Worm (Caenorhabditis elegans) whole organism, late embryonic: ENCODE measurements around the gene Y47D3A.21.

ENCODE experiments used
- C08G9.2 ChIP-seq: sonication (generic microtip); optimal IDR thresholded peaks from 2 replicates; lab custom pipeline; 2016; ENCODE audit warnings: mild to moderate bottlenecking, missing genetic modification characterization, moderate library complexity, missing compliant biosample characterization
- K02D7.2 ChIP-seq: sonication (generic microtip); optimal IDR thresholded peaks from 2 replicates; lab custom pipeline; 2017; ENCODE audit warnings: mild to moderate bottlenecking, missing genetic modification characterization, missing compliant biosample characterization
- Y22D7AL.16 ChIP-seq: sonication (generic microtip); optimal IDR thresholded peaks from 2 replicates; lab custom pipeline; 2016; ENCODE audit warnings: missing genetic modification characterization, missing compliant biosample characterization
- ama-1 ChIP-seq: fragments of 150-350 bp; optimal IDR thresholded peaks from 2 replicates; lab custom pipeline; 2014
- ceh-14 ChIP-seq: sonication (generic microtip); optimal IDR thresholded peaks from 2 replicates; lab custom pipeline; 2016; ENCODE audit warnings: missing genotype, missing genetic modification characterization, missing compliant biosample characterization
- ceh-18 ChIP-seq: sonication (generic microtip); optimal IDR thresholded peaks from 2 replicates; lab custom pipeline; 2016; ENCODE audit warnings: missing genetic modification characterization, missing compliant biosample characterization
- ceh-2 ChIP-seq: sonication (generic microtip); optimal IDR thresholded peaks from 2 replicates; lab custom pipeline; 2016; ENCODE audit warnings: missing genotype, missing genetic modification characterization, missing compliant biosample characterization
- ceh-30 ChIP-seq: fragments of 150-350 bp; optimal IDR thresholded peaks from 2 replicates; lab custom pipeline; 2014; ENCODE audit warnings: missing biosample characterization, missing genetic modification characterization
- ceh-45 ChIP-seq: fragments of 200-800 bp; sonication (Bioruptor generic); IDR thresholded peaks from 2 replicates; pipeline ENCODE4 v1.3.6; 2022; ENCODE audit warnings: missing genetic modification reagents, missing genetic modification characterization, missing compliant biosample characterization
- ceh-48 ChIP-seq: sonication (generic microtip); optimal IDR thresholded peaks from 2 replicates; lab custom pipeline; 2016; ENCODE audit warnings: missing genetic modification characterization, inconsistent platforms, missing compliant biosample characterization
- ceh-6 ChIP-seq: fragments of 200-800 bp; sonication (Bioruptor generic); optimal IDR thresholded peaks from 2 replicates; lab custom pipeline; 2018; ENCODE audit warnings: mild to moderate bottlenecking, missing genetic modification characterization, missing compliant biosample characterization
- ceh-9 ChIP-seq: sonication (generic microtip); optimal IDR thresholded peaks from 2 replicates; lab custom pipeline; 2016; ENCODE audit warnings: mild to moderate bottlenecking, missing genetic modification characterization, inconsistent platforms, missing compliant biosample characterization
- dmd-4 ChIP-seq: sonication (generic microtip); optimal IDR thresholded peaks from 2 replicates; lab custom pipeline; 2016; ENCODE audit warnings: borderline replicate concordance, missing genetic modification characterization, missing compliant biosample characterization
- dve-1 ChIP-seq: sonication (generic microtip); optimal IDR thresholded peaks from 2 replicates; lab custom pipeline; 2017; ENCODE audit warnings: antibody characterized with exemption, mild to moderate bottlenecking, missing genetic modification characterization, missing compliant biosample characterization
- elt-2 ChIP-seq: sonication (generic microtip); optimal IDR thresholded peaks from 2 replicates; lab custom pipeline; 2016; ENCODE audit warnings: missing genetic modification reagents, missing genetic modification characterization, missing compliant biosample characterization
- eyg-1 ChIP-seq: sonication (generic microtip); optimal IDR thresholded peaks from 2 replicates; lab custom pipeline; 2016; ENCODE audit warnings: missing genotype, missing genetic modification characterization, missing compliant biosample characterization
- fkh-6 ChIP-seq: sonication (generic microtip); optimal IDR thresholded peaks from 2 replicates; lab custom pipeline; 2016; ENCODE audit warnings: missing genetic modification characterization, missing compliant biosample characterization
- gmeb-2 ChIP-seq: sonication (generic microtip); optimal IDR thresholded peaks from 2 replicates; lab custom pipeline; 2016; ENCODE audit warnings: missing genetic modification characterization, inconsistent platforms, missing compliant biosample characterization
- hlh-13 ChIP-seq: fragments of 200-800 bp; sonication (Bioruptor generic); optimal IDR thresholded peaks from 2 replicates; lab custom pipeline; 2018; ENCODE audit warnings: mild to moderate bottlenecking, missing genetic modification characterization, missing compliant biosample characterization
- hlh-15 ChIP-seq: sonication (generic microtip); optimal IDR thresholded peaks from 2 replicates; lab custom pipeline; 2016; ENCODE audit warnings: missing genetic modification characterization, missing compliant biosample characterization
- madf-2 ChIP-seq: sonication (generic microtip); optimal IDR thresholded peaks from 2 replicates; lab custom pipeline; 2017; ENCODE audit warnings: missing genetic modification characterization, missing compliant biosample characterization
- mec-3 ChIP-seq: sonication (generic microtip); optimal IDR thresholded peaks from 2 replicates; lab custom pipeline; 2016; ENCODE audit warnings: borderline replicate concordance, missing genetic modification characterization, missing compliant biosample characterization
- nfya-1 ChIP-seq: sonication (generic microtip); optimal IDR thresholded peaks from 2 replicates; lab custom pipeline; 2017; ENCODE audit warnings: missing genetic modification characterization, mild to moderate bottlenecking, missing compliant biosample characterization, antibody characterized with exemption, moderate library complexity
- nhr-232 ChIP-seq: sonication (generic microtip); optimal IDR thresholded peaks from 2 replicates; lab custom pipeline; 2016; ENCODE audit warnings: missing genetic modification characterization, missing compliant biosample characterization
- npax-4 ChIP-seq: sonication (generic microtip); optimal IDR thresholded peaks from 2 replicates; lab custom pipeline; 2016; ENCODE audit warnings: missing genetic modification characterization, missing compliant biosample characterization
- pag-3 ChIP-seq: sonication (generic microtip); optimal IDR thresholded peaks from 2 replicates; lab custom pipeline; 2016; ENCODE audit warnings: missing compliant biosample characterization, missing genetic modification characterization, borderline replicate concordance
- pha-2 ChIP-seq: sonication (generic microtip); optimal IDR thresholded peaks from 2 replicates; lab custom pipeline; 2017; ENCODE audit warnings: mild to moderate bottlenecking, missing genetic modification characterization, missing compliant biosample characterization
- pha-4 ChIP-seq: fragments of 150-350 bp; optimal IDR thresholded peaks from 2 replicates; lab custom pipeline; 2018; ENCODE audit warnings: missing biosample characterization, missing genetic modification reagents, missing genetic modification characterization
- pqm-1 ChIP-seq: sonication (generic microtip); optimal IDR thresholded peaks from 2 replicates; lab custom pipeline; 2016; ENCODE audit warnings: missing genetic modification characterization, missing compliant biosample characterization
- pros-1 ChIP-seq: fragments of 150-350 bp; optimal IDR thresholded peaks from 2 replicates; lab custom pipeline; 2014; ENCODE audit warnings: missing biosample characterization, missing genetic modification reagents, missing genetic modification characterization
- rnt-1 ChIP-seq: sonication (generic microtip); optimal IDR thresholded peaks from 2 replicates; lab custom pipeline; 2016; ENCODE audit warnings: missing genetic modification characterization, missing compliant biosample characterization
- sox-2 ChIP-seq: fragments of 200-800 bp; sonication (Bioruptor generic); IDR thresholded peaks from 2 replicates; pipeline ENCODE4 v1.3.6; 2022; ENCODE audit warnings: missing genetic modification reagents, missing genetic modification characterization, missing compliant biosample characterization
- syd-9 ChIP-seq: sonication (generic microtip); optimal IDR thresholded peaks from 2 replicates; lab custom pipeline; 2016; ENCODE audit warnings: mild to moderate bottlenecking, missing genetic modification characterization, moderate library complexity, missing compliant biosample characterization
- tbx-7 ChIP-seq: sonication (generic microtip); optimal IDR thresholded peaks from 2 replicates; lab custom pipeline; 2016; ENCODE audit warnings: missing genotype, missing genetic modification characterization, missing compliant biosample characterization
- ttx-3 ChIP-seq: sonication (generic microtip); optimal IDR thresholded peaks from 2 replicates; lab custom pipeline; 2016; ENCODE audit warnings: missing genetic modification reagents, missing genetic modification characterization, missing compliant biosample characterization
- unc-3 ChIP-seq, 2 experiments: fragments of 200-800 bp in 1 of 2; sonication (Bioruptor generic) in 1 of 2; sonication (generic microtip) in 1 of 2; conservative IDR thresholded peaks in 1 of 2; optimal IDR thresholded peaks in 1 of 2; 2 replicates each; pipeline versions ENCODE4 v1.3.6 to Lab custom; 2016 to 2022; ENCODE audit warnings: missing compliant biosample characterization in 2 of 2, missing genetic modification characterization in 2 of 2, missing genetic modification reagents in 1 of 2
- unc-42 ChIP-seq: sonication (generic microtip); optimal IDR thresholded peaks from 2 replicates; lab custom pipeline; 2016; ENCODE audit warnings: missing genotype, missing genetic modification characterization, missing compliant biosample characterization
- unc-55 ChIP-seq: sonication (generic microtip); optimal IDR thresholded peaks from 2 replicates; lab custom pipeline; 2017; ENCODE audit warnings: missing biosample characterization, missing genetic modification reagents, missing genetic modification characterization
- zip-5 ChIP-seq: sonication (generic microtip); optimal IDR thresholded peaks from 2 replicates; lab custom pipeline; 2016; ENCODE audit warnings: missing genetic modification characterization, missing compliant biosample characterization
- ztf-16 ChIP-seq: sonication (generic microtip); optimal IDR thresholded peaks from 2 replicates; lab custom pipeline; 2017; ENCODE audit warnings: missing genetic modification characterization, missing compliant biosample characterization

The Y47D3A.21 gene

DNA sequence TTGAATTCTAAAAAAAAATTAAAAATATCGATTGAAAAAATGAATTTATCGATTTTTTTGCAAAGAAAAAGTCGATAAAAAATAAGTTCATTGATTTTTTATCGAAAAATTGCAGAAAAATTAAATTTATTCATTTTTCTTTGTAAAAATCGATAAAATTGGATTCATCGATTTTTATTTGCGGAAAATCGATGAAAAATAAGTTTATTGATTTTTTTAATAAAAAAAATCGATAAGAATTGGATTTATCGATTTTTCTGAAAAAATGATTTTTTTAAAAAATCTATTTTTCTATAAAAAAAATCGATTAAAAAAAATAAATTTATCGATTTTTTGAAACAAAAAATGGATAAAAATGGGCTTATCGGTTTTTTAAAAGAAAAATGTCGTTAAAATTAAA is 1.2 kb upstream of the Y47D3A.21 start:
- TF ChIP-seq ceh-48 (tag; lab: Kevin White, UChicago) (peak; percentile 42), pha-4 (no peak)

DNA sequence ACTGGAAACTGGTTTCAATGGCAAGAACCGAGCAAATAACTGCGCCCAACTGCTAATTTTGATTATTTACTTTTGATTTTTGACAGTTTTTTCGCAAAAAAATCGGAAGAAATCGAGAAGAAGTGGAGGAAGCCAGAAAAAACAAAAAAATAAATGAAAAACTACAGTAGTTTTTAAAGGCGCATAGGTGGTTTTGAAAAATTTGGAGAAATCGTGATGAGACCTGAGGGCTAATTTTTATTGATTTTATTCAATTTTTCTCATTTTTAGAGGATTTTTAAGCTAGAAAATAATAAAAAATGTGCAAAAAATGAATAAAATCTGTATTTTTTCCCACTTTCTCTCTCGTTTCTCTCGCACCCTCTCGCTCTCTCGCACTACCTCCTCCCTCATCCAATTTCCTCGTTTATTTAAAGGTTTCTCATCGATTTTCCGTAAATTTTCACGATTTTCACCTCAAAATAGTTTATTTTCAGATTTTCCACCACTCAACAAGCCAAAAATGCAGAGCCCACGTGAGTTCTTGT is 4.1 kb downstream of the Y47D3A.21 start, which contains the start of gene Y47D3A.20:
Y47D3A.20 (plus strand) TSS at position 477 of the 527 bp plus-strand sequence.
- no peak for TF ChIP-seq ceh-2 (tag; lab: Kevin White, UChicago)
- TF ChIP-seq pag-3, result no peak
- no peak for TF ChIP-seq ceh-18 (tag; lab: Kevin White, UChicago)
- TF ChIP-seq sox-2 (GFP tag; lab: Robert Waterston, UW), result no peak
- no peak for TF ChIP-seq pros-1 (tag; lab: Kevin White, UChicago)
- no peak for TF ChIP-seq gmeb-2 (tag; lab: Kevin White, UChicago)
- no peak for TF ChIP-seq unc-55
- TF ChIP-seq Y22D7AL.16 (tag; lab: Kevin White, UChicago), result no peak
- TF ChIP-seq madf-2, result no peak
- TF ChIP-seq C08G9.2 (tag; lab: Kevin White, UChicago), result no peak
- no peak for TF ChIP-seq ztf-16 (tag; lab: Kevin White, UChicago)
- TF ChIP-seq fkh-6, result no peak
- no peak for TF ChIP-seq pha-2 (tag; lab: Kevin White, UChicago)
- TF ChIP-seq K02D7.2 (tag; lab: Kevin White, UChicago), result no peak
- TF ChIP-seq mec-3 (tag; lab: Kevin White, UChicago), result no peak
- TF ChIP-seq dve-1, result no peak
- TF ChIP-seq hlh-15 (tag; lab: Kevin White, UChicago), result no peak
- TF ChIP-seq ama-1 (lab: Kevin White, UChicago), result no peak
- TF ChIP-seq unc-3 (GFP tag; conservative IDR thresholded peaks at IDR 0.05; lab: Robert Waterston, UW), result no peak
- no peak for TF ChIP-seq unc-3 (tag; optimal IDR thresholded peaks at IDR 0.05; lab: Kevin White, UChicago)
- TF ChIP-seq zip-5, result no peak

DNA sequence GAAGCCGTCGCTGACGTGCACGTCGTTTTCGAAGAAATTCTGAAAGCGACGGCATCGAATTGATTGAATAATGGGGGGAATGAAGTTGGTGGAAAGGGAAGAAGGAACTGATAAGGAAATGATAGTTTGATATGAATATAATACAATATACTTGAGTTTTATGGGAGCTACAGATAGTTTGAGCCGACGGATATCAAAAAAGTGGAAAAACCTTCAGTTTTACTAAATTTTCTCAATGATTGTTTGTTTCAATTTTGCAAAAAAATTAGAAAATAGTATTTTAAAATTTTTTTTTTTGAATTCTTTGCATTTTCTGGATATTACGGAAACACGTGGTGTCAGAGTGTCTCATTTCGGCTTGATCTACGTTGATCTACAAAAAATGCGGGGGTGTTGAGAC is 7.9 kb downstream of the Y47D3A.21 start, which contains the start of gene obr-1:
obr-1 (minus strand) TSS at position 101 of the 400 bp plus-strand sequence.
- TF ChIP-seq npax-4 (tag; lab: Kevin White, UChicago), result no peak
- no peak for TF ChIP-seq ceh-9 (tag; lab: Kevin White, UChicago)
- TF ChIP-seq elt-2 (tag; lab: Kevin White, UChicago), result no peak
- no peak for TF ChIP-seq pros-1 (tag; lab: Kevin White, UChicago)
- no peak for TF ChIP-seq ceh-30 (tag; lab: Kevin White, UChicago)
- no peak for TF ChIP-seq ceh-6
- no peak for TF ChIP-seq ceh-14 (tag; lab: Kevin White, UChicago)
- TF ChIP-seq unc-42, result no peak
- TF ChIP-seq Y22D7AL.16 (tag; lab: Kevin White, UChicago), result no peak

DNA sequence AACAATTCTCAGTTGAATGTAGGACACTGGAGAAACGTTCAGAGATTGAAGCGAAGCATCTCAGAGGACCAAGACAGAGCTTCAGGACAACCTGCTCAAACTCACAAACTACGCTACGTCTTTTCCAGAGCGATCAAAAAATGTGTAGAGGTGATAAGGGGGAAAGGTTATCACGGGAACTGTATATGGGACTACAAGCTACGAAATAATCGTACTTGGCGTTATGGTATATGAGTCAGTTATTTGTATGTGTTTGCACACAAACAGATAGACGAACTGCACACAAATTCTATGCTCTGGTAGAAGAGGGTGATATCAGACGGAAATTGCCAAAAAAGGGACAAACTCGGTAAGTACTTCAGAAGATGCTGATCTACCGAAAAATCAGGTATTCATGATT is 9.5 kb downstream of the Y47D3A.21 start:
- TF ChIP-seq rnt-1 (tag; lab: Kevin White, UChicago), result no peak

DNA sequence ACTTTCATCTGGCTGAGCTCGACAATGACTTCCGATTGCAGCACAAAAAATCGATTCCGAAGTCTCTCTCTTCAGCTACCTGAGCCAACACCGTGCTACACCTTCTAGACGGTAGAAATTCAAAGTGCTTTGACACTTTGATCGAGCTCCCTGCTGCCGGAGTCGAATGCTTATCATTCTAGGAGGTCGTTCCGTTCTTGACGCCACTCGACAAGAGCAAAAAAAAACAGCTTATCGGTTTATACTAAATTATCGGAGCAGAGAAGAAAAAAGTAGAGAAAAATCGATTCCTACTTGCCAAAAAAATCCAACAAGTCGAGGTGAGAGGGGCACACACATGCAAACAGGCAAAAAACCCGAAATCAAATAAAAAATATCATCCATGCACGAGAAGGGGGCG is 10.2 kb downstream of the Y47D3A.21 start:
- no peak for TF ChIP-seq pqm-1
- TF ChIP-seq eyg-1 (tag; lab: Kevin White, UChicago), result no peak
- TF ChIP-seq ceh-45, result no peak
- no peak for TF ChIP-seq pha-2 (tag; lab: Kevin White, UChicago)
- no peak for TF ChIP-seq gmeb-2 (tag; lab: Kevin White, UChicago)
- no peak for TF ChIP-seq nfya-1 (tag; lab: Kevin White, UChicago)
- TF ChIP-seq ceh-48 (tag; lab: Kevin White, UChicago), result no peak
- TF ChIP-seq tbx-7 (tag; lab: Kevin White, UChicago), result no peak
- TF ChIP-seq nhr-232, result no peak
- no peak for TF ChIP-seq dmd-4 (tag; lab: Kevin White, UChicago)
- TF ChIP-seq ceh-18 (tag; lab: Kevin White, UChicago), result no peak
- TF ChIP-seq ceh-2 (tag; lab: Kevin White, UChicago), result no peak
- no peak for TF ChIP-seq elt-2 (tag; lab: Kevin White, UChicago)
- TF ChIP-seq hlh-13 (GFP tag; lab: Kevin White, UChicago), result no peak
- no peak for TF ChIP-seq ttx-3
- no peak for TF ChIP-seq syd-9
- TF ChIP-seq, all 69 proteins: peak for 0
